Fruit fly (Drosophila melanogaster) whole organism, embryonic: ENCODE measurements around the gene CG16964.

ENCODE experiments used
- B-H2 ChIP-seq: fragments of 200-800 bp; sonication (Bioruptor generic); optimal IDR thresholded peaks from 2 replicates; lab custom pipeline; 2018; ENCODE audit warnings: missing biosample characterization, mild to moderate bottlenecking, missing genetic modification characterization
- CG10209 ChIP-seq: fragments of 200-800 bp; sonication (Bioruptor generic); optimal IDR thresholded peaks from 3 replicates; lab custom pipeline; 2017; ENCODE audit warnings: missing biosample characterization, mild to moderate bottlenecking, missing genetic modification characterization, missing genetic modification reagents
- CG10366 ChIP-seq: fragments of 200-800 bp; sonication (Bioruptor generic); IDR thresholded peaks from 2 replicates; pipeline ENCODE4 v1.3.6; 2022; ENCODE audit warnings: missing biosample characterization, missing genetic modification characterization
- CG10959 ChIP-seq: fragments of 200-800 bp; sonication (Bioruptor generic); IDR thresholded peaks from 2 replicates; pipeline ENCODE4 v1.3.6; 2022; ENCODE audit warnings: missing biosample characterization, missing genetic modification characterization
- CG11696 ChIP-seq: fragments of 200-800 bp; sonication (Bioruptor generic); IDR thresholded peaks from 2 replicates; pipeline ENCODE4 v1.3.6; 2022; ENCODE audit warnings: missing biosample characterization, missing genetic modification characterization
- CG11723 ChIP-seq: fragments of 200-800 bp; sonication (Bioruptor generic); optimal IDR thresholded peaks from 2 replicates; lab custom pipeline; 2017; ENCODE audit warnings: missing biosample characterization, mild to moderate bottlenecking, missing genetic modification characterization
- CG12071 ChIP-seq: fragments of 200-800 bp; sonication (Bioruptor generic); optimal IDR thresholded peaks from 3 replicates; lab custom pipeline; 2018; ENCODE audit warnings: missing biosample characterization, mild to moderate bottlenecking, missing genetic modification characterization
- CG13775 ChIP-seq: fragments of 200-800 bp; sonication (Bioruptor generic); optimal IDR thresholded peaks from 3 replicates; lab custom pipeline; 2017; ENCODE audit warnings: missing biosample characterization, mild to moderate bottlenecking, missing genetic modification characterization
- CG14014 ChIP-seq: fragments of 200-800 bp; sonication (Bioruptor generic); IDR thresholded peaks from 2 replicates; pipeline ENCODE4 v1.3.6; 2022; ENCODE audit warnings: missing biosample characterization, missing genetic modification characterization
- CG15601 ChIP-seq: fragments of 200-800 bp; sonication (Bioruptor generic); optimal IDR thresholded peaks from 3 replicates; lab custom pipeline; 2019; ENCODE audit warnings: missing biosample characterization, mild to moderate bottlenecking, missing genetic modification characterization, moderate library complexity
- CG17328 ChIP-seq: fragments of 200-800 bp; sonication (Bioruptor generic); IDR thresholded peaks from 2 replicates; pipeline ENCODE4 v1.3.6; 2022; ENCODE audit warnings: missing biosample characterization, missing genetic modification characterization
- CG2199 ChIP-seq: fragments of 200-800 bp; sonication (Bioruptor generic); IDR thresholded peaks from 3 replicates; pipeline ENCODE4 v1.3.6; 2022; ENCODE audit warnings: missing biosample characterization, missing genetic modification characterization
- CG31224 ChIP-seq: fragments of 200-800 bp; sonication (Bioruptor generic); IDR thresholded peaks from 2 replicates; pipeline ENCODE4 v1.3.6; 2022; ENCODE audit warnings: missing biosample characterization, missing genetic modification characterization
- CG4424 ChIP-seq: fragments of 200-800 bp; sonication (Bioruptor generic); optimal IDR thresholded peaks from 3 replicates; lab custom pipeline; 2016; ENCODE audit warnings: missing biosample characterization, missing genetic modification characterization
- CG6683 ChIP-seq: fragments of 200-800 bp; sonication (Bioruptor generic); optimal IDR thresholded peaks from 2 replicates; lab custom pipeline; 2017; ENCODE audit warnings: missing biosample characterization, mild to moderate bottlenecking, missing genetic modification characterization, missing genetic modification reagents
- CG7928 ChIP-seq: fragments of 200-800 bp; sonication (Bioruptor generic); optimal IDR thresholded peaks from 2 replicates; lab custom pipeline; 2017; ENCODE audit warnings: missing biosample characterization, mild to moderate bottlenecking, missing genetic modification characterization
- CG8478 ChIP-seq: fragments of >200 bp; optimal IDR thresholded peaks from 2 replicates; lab custom pipeline; 2018
- CG9437 ChIP-seq: fragments of 200-800 bp; sonication (Bioruptor generic); optimal IDR thresholded peaks from 2 replicates; lab custom pipeline; 2018; ENCODE audit warnings: missing biosample characterization, mild to moderate bottlenecking, missing genetic modification characterization
- CHES-1-like ChIP-seq: fragments of 200-800 bp; sonication (Bioruptor generic); optimal IDR thresholded peaks from 2 replicates; lab custom pipeline; 2016; ENCODE audit warnings: missing biosample characterization, missing genetic modification characterization
- Doc3 ChIP-seq: fragments of 200-800 bp; sonication (Bioruptor generic); IDR thresholded peaks from 3 replicates; pipeline ENCODE4 v1.3.6; 2022; ENCODE audit warnings: missing biosample characterization, missing genetic modification characterization; ENCODE audit not compliant: partially characterized antibody
- Dp ChIP-seq: fragments of 200-800 bp; sonication (Bioruptor generic); optimal IDR thresholded peaks from 2 replicates; lab custom pipeline; 2018; ENCODE audit warnings: missing biosample characterization, mild to moderate bottlenecking, missing genetic modification characterization, moderate library complexity
- H15 ChIP-seq: fragments of 200-800 bp; sonication (Bioruptor generic); IDR thresholded peaks from 3 replicates; pipeline ENCODE4 v1.3.6; 2022; ENCODE audit warnings: missing biosample characterization, missing genetic modification characterization
- HHEX ChIP-seq: fragments of 200-800 bp; sonication (Bioruptor generic); optimal IDR thresholded peaks from 3 replicates; lab custom pipeline; 2017; ENCODE audit warnings: missing biosample characterization, mild to moderate bottlenecking, missing genetic modification characterization, missing genetic modification reagents
- Kr ChIP-seq: fragments of 200-800 bp; sonication (Bioruptor generic); optimal IDR thresholded peaks from 2 replicates; lab custom pipeline; 2017; ENCODE audit warnings: missing biosample characterization, mild to moderate bottlenecking, missing genetic modification characterization
- Lim3 ChIP-seq: fragments of 200-800 bp; sonication (Bioruptor generic); IDR thresholded peaks from 2 replicates; pipeline ENCODE4 v1.3.6; 2022; ENCODE audit warnings: missing biosample characterization, missing genetic modification characterization
- NC2β ChIP-seq: fragments of 200-800 bp; sonication (Bioruptor generic); optimal IDR thresholded peaks from 2 replicates; lab custom pipeline; 2016; ENCODE audit warnings: missing biosample characterization, missing genetic modification characterization
- Side ChIP-seq: fragments of 200-800 bp; sonication (Bioruptor generic); optimal IDR thresholded peaks from 2 replicates; lab custom pipeline; 2016; ENCODE audit warnings: missing biosample characterization, missing genetic modification characterization
- Vsx1 ChIP-seq: fragments of 200-800 bp; sonication (Bioruptor generic); optimal IDR thresholded peaks from 2 replicates; lab custom pipeline; 2017; ENCODE audit warnings: missing biosample characterization, mild to moderate bottlenecking, missing genetic modification characterization, missing genetic modification reagents
- ac ChIP-seq: fragments of 200-800 bp; sonication (Bioruptor generic); optimal IDR thresholded peaks from 3 replicates; lab custom pipeline; 2017; ENCODE audit warnings: missing biosample characterization, mild to moderate bottlenecking, missing genetic modification characterization
- ato ChIP-seq: fragments of 200-800 bp; sonication (Bioruptor generic); IDR thresholded peaks from 2 replicates; pipeline ENCODE4 v1.3.6; 2022; ENCODE audit warnings: missing biosample characterization, missing genetic modification characterization; ENCODE audit not compliant: partially characterized antibody
- bbx ChIP-seq: fragments of 200-800 bp; sonication (Bioruptor generic); IDR thresholded peaks from 2 replicates; pipeline ENCODE4 v1.3.6; 2022; ENCODE audit warnings: missing biosample characterization, missing genetic modification characterization; ENCODE audit not compliant: partially characterized antibody
- cad ChIP-seq: fragments of >200 bp; optimal IDR thresholded peaks from 2 replicates; lab custom pipeline; 2017; ENCODE audit warnings: missing biosample characterization, missing genetic modification characterization
- chinmo ChIP-seq: fragments of 200-800 bp; sonication (Bioruptor generic); IDR thresholded peaks from 4 replicates; pipeline ENCODE4 v1.3.6; 2022; ENCODE audit warnings: missing biosample characterization, missing genetic modification characterization; ENCODE audit not compliant: partially characterized antibody
- dmrt99B ChIP-seq: fragments of 200-800 bp; sonication (Bioruptor generic); optimal IDR thresholded peaks from 2 replicates; lab custom pipeline; 2018; ENCODE audit warnings: missing biosample characterization, mild to moderate bottlenecking, missing genetic modification characterization, moderate library complexity
- esg ChIP-seq: fragments of 200-800 bp; sonication (Bioruptor generic); conservative IDR thresholded peaks from 2 replicates; pipeline ENCODE4 v1.3.6; 2022; ENCODE audit warnings: missing biosample characterization, missing genetic modification characterization
- eyg ChIP-seq: fragments of 200-800 bp; sonication (Bioruptor generic); optimal IDR thresholded peaks from 3 replicates; lab custom pipeline; 2016; ENCODE audit warnings: missing biosample characterization, missing genetic modification characterization
- grau ChIP-seq: fragments of 200-800 bp; optimal IDR thresholded peaks from 3 replicates; lab custom pipeline; 2019; ENCODE audit warnings: missing biosample characterization, mild to moderate bottlenecking, missing genetic modification characterization, moderate library complexity
- grn ChIP-seq: fragments of 200-800 bp; sonication (Bioruptor generic); optimal IDR thresholded peaks from 3 replicates; lab custom pipeline; 2017; ENCODE audit warnings: missing biosample characterization, missing genetic modification characterization
- maf-S ChIP-seq: fragments of 200-800 bp; sonication (Bioruptor generic); optimal IDR thresholded peaks from 2 replicates; lab custom pipeline; 2016; ENCODE audit warnings: missing biosample characterization, missing genetic modification characterization
- odd ChIP-seq: fragments of 200-800 bp; sonication (Bioruptor generic); optimal IDR thresholded peaks from 2 replicates; lab custom pipeline; 2017; ENCODE audit warnings: missing biosample characterization, mild to moderate bottlenecking, missing genetic modification characterization
- onecut ChIP-seq: fragments of 200-800 bp; sonication (Bioruptor generic); IDR thresholded peaks from 2 replicates; pipeline ENCODE4 v1.3.6; 2022; ENCODE audit warnings: missing biosample characterization, missing genetic modification characterization
- pros ChIP-seq: fragments of 200-800 bp; sonication (Bioruptor generic); optimal IDR thresholded peaks from 3 replicates; lab custom pipeline; 2019; ENCODE audit warnings: missing biosample characterization, mild to moderate bottlenecking, missing genetic modification characterization, moderate library complexity
- psq ChIP-seq: fragments of 200-800 bp; sonication (Bioruptor generic); optimal IDR thresholded peaks from 2 replicates; lab custom pipeline; 2017; ENCODE audit warnings: missing biosample characterization, missing genetic modification characterization
- repo ChIP-seq: fragments of 200-800 bp; sonication (Bioruptor generic); optimal IDR thresholded peaks from 2 replicates; lab custom pipeline; 2016; ENCODE audit warnings: missing biosample characterization, missing genetic modification characterization
- schlank ChIP-seq: fragments of 200-800 bp; sonication (Bioruptor generic); optimal IDR thresholded peaks from 2 replicates; lab custom pipeline; 2018; ENCODE audit warnings: missing biosample characterization, mild to moderate bottlenecking, missing genetic modification characterization
- sr ChIP-seq: fragments of 200-800 bp; sonication (Bioruptor generic); IDR thresholded peaks from 3 replicates; pipeline ENCODE4 v1.3.6; 2022; ENCODE audit warnings: missing biosample characterization, missing genetic modification characterization
- vnd ChIP-seq: fragments of 200-800 bp; sonication (Bioruptor generic); IDR thresholded peaks from 3 replicates; pipeline ENCODE4 v1.3.6; 2022; ENCODE audit warnings: missing biosample characterization, missing genetic modification characterization; ENCODE audit not compliant: partially characterized antibody
- vvl ChIP-seq: fragments of 200-800 bp; sonication (Bioruptor generic); IDR thresholded peaks from 2 replicates; pipeline ENCODE4 v1.3.6; 2022; ENCODE audit warnings: missing biosample characterization, missing genetic modification characterization
- wdn ChIP-seq: fragments of 200-800 bp; sonication (Bioruptor generic); IDR thresholded peaks from 2 replicates; pipeline ENCODE4 v1.3.6; 2022; ENCODE audit warnings: missing biosample characterization, missing genetic modification characterization
- zfh1 ChIP-seq: fragments of 200-800 bp; sonication (Bioruptor generic); IDR thresholded peaks from 3 replicates; pipeline ENCODE4 v1.3.6; 2022; ENCODE audit warnings: missing biosample characterization, missing genetic modification characterization

The CG16964 gene

DNA sequence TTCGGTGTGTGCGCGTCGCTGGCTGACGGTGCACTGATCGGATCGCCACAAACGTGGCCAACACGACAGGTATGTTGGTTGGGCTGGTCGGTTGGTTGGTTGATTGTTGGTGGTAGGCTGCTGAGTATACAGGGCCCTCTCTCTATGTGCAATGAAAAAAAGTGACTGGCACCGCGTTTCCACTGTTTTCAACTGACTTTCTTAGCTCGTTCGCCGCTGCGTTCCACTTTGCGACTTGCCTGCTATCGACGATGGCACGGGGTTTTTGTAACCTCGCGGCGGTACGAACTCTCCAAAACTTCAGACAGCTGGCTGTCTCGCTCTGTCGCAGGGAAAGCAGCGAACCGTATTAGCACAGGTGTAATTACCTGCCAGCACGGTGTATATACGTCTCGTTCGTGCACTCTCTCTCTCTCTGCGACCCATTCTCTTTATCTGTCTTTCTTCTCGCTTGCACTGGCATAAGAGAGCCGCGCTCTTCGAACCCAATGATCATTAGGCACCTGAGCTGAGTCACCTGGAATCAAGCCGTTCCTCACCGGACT is 23.2 kb downstream of the CG16964 start (continued):
- no peak for TF ChIP-seq maf-S (GFP tag; lab: Kevin White, UChicago)
- peak; percentile 39; the same call in 1 of the 2 replicates for TF ChIP-seq CG14014
- TF ChIP-seq CG8478: peak; percentile 92
- 0 out of 2 replicates have a peak, but pooled peaks have one; percentile 18 for TF ChIP-seq CG11696
- TF ChIP-seq CG13775 (GFP tag; lab: Kevin White, UChicago): no peak
- TF ChIP-seq esg (GFP tag; lab: Robert Waterston, UW): 0 out of 2 replicates have a peak, but pooled peaks have one; percentile 22
- TF ChIP-seq Dp (GFP tag; lab: Kevin White, UChicago): no peak
- peak; percentile 22 for TF ChIP-seq NC2β
- TF ChIP-seq CG9437: no peak
- no peak for TF ChIP-seq CG17328 (GFP tag; lab: Robert Waterston, UW)
- peak; percentile 23 for TF ChIP-seq CG12071
- no peak for TF ChIP-seq vnd
- TF ChIP-seq CG2199 (GFP tag; lab: Robert Waterston, UW): peak; percentile 85; the same call in 2 of the 3 replicates
- TF ChIP-seq onecut (GFP tag; lab: Robert Waterston, UW): peak; percentile 29; the same call in 1 of the 2 replicates
- TF ChIP-seq HHEX (GFP tag; lab: Kevin White, UChicago): peak; percentile 23
- peak; percentile 36 for TF ChIP-seq ac (GFP tag; lab: Kevin White, UChicago)
- peak; percentile 77 for TF ChIP-seq CG10366 (GFP tag; lab: Robert Waterston, UW)
- no peak for TF ChIP-seq CG6683
- TF ChIP-seq wdn (GFP tag; lab: Robert Waterston, UW): no peak; the same call in 1 of the 2 replicates
- no peak for TF ChIP-seq repo (GFP tag; lab: Kevin White, UChicago)
- no peak for TF ChIP-seq CG11723 (GFP tag; lab: Kevin White, UChicago)
- TF ChIP-seq CG15601 (tag; lab: Kevin White, UChicago): peak; percentile 61
- no peak for TF ChIP-seq CG7928 (GFP tag; lab: Kevin White, UChicago)
- peak; percentile 7; the same call in 1 of the 2 replicates for TF ChIP-seq ato (GFP tag; lab: Robert Waterston, UW)
- TF ChIP-seq CG4424 (GFP tag; lab: Kevin White, UChicago): no peak
- peak; percentile 56; the same call in 1 of the 3 replicates for TF ChIP-seq zfh1
- TF ChIP-seq bbx: peak; percentile 57
- TF ChIP-seq eyg (GFP tag; lab: Kevin White, UChicago): no peak
- no peak for TF ChIP-seq CG10959 (GFP tag; lab: Robert Waterston, UW)
- TF ChIP-seq chinmo (GFP tag; lab: Robert Waterston, UW): peak; percentile 88; the same call in 3 of the 4 replicates
- TF ChIP-seq grau (tag; lab: Kevin White, UChicago): peak; percentile 76
- TF ChIP-seq CHES-1-like (GFP tag; lab: Kevin White, UChicago): peak; percentile 10
- TF ChIP-seq, all 482 proteins: peak for 167

DNA sequence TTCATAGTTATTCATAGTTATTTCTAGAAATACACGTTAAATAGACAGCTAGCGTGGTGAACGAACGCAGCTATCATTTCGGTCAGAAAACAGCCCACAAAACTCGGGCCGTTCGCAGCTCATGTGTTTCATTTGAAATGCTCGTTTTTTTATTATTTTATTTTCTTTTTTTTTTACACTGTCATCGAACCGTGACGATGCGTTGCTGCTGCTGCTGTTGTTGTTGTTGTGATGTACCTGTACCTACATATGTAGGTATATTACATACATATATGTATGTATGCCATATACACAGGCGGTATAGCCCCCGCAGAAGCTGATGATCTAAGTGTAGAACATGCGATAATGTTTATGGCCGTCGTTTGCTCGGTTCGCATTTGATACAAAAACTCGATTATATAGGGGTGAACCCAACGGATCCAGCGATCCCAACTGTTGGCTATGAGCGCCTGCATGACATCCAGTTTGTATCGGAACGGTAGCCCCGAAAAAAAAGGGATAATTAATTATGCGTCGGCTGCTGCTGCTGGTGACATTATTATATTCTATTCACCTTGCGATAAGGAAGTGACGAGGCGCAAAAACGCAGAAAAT is 25.5 kb downstream of the CG16964 start:
- TF ChIP-seq Lim3 (no peak), Side (GFP tag; lab: Kevin White, UChicago) (no peak), Kr (GFP tag; lab: Kevin White, UChicago) (peak; percentile 6), cad (peak; percentile 31), CG31224 (GFP tag; lab: Robert Waterston, UW) (peak; percentile 41; the same call in 1 of the 2 replicates), psq (GFP tag; lab: Kevin White, UChicago) (no peak), B-H2 (GFP tag; lab: Kevin White, UChicago) (peak; percentile 5), schlank (tag; lab: Kevin White, UChicago) (no peak), dmrt99B (tag; lab: Kevin White, UChicago) (no peak), odd (GFP tag; lab: Kevin White, UChicago) (peak; percentile 23), CG10209 (GFP tag; lab: Kevin White, UChicago) (no peak), ac (GFP tag; lab: Kevin White, UChicago) (no peak), repo (GFP tag; lab: Kevin White, UChicago) (no peak), H15 (GFP tag; lab: Robert Waterston, UW) (no peak), Vsx1 (GFP tag; lab: Kevin White, UChicago) (no peak), sr (no peak), CG2199 (GFP tag; lab: Robert Waterston, UW) (peak; percentile 91), pros (GFP tag; lab: Kevin White, UChicago) (peak; percentile 11), grn (peak; percentile 34), vvl (no peak), Doc3 (no peak)
